Worm (Caenorhabditis elegans): ENCODE measurements around the gene Y73B6BL.23.

Gene Y73B6BL.23

ce11 chrIV:6419031-6419582 lies at the start of gene Y73B6BL.23, which contains the start of gene htp-2:
Gene Y73B6BL.23 (minus strand): TSS chrIV:6419081.
Gene htp-2 (plus strand): TSS chrIV:6419522.
- no peak for TF ChIP-seq nhr-237 (tag; optimal IDR thresholded peaks at IDR 0.05)
- no peak for TF ChIP-seq ztf-11 (tag; optimal IDR thresholded peaks at IDR 0.05)
- TF ChIP-seq mls-2 (tag; optimal IDR thresholded peaks at IDR 0.05) = no peak
- no peak for TF ChIP-seq M03D4.4 (tag; optimal IDR thresholded peaks at IDR 0.05)
- TF ChIP-seq bed-3 (GFP tag; optimal IDR thresholded peaks at IDR 0.05) = no peak
- no peak for TF ChIP-seq pha-4 (tag; optimal IDR thresholded peaks at IDR 0.05)
- no peak for TF ChIP-seq sem-2 (GFP tag; optimal IDR thresholded peaks at IDR 0.05)
- no peak for TF ChIP-seq zip-8 (tag; optimal IDR thresholded peaks at IDR 0.05)
- TF ChIP-seq flh-1 (GFP tag; optimal IDR thresholded peaks at IDR 0.05) = no peak
- no peak for TF ChIP-seq sptf-1 (tag; optimal IDR thresholded peaks at IDR 0.05)
- no peak for TF ChIP-seq nhr-2 (tag; optimal IDR thresholded peaks at IDR 0.05)

ce11 chrIV:6464005-6464404 lies 45.1 kb upstream of the Y73B6BL.23 start, which contains the start of gene acr-25:
Gene acr-25 (plus strand): TSS chrIV:6464305.
- TF ChIP-seq flh-1 (GFP tag; optimal IDR thresholded peaks at IDR 0.05) (no peak), mep-1 (tag; optimal IDR thresholded peaks at IDR 0.05) (no peak), mab-5 (tag; optimal IDR thresholded peaks at IDR 0.05) (no peak), sptf-1 (tag; optimal IDR thresholded peaks at IDR 0.05) (no peak), ztf-11 (tag; optimal IDR thresholded peaks at IDR 0.05) (no peak), ces-1 (GFP tag; optimal IDR thresholded peaks at IDR 0.05) (no peak), nhr-237 (tag; optimal IDR thresholded peaks at IDR 0.05) (no peak), nhr-28 (tag; optimal IDR thresholded peaks at IDR 0.05) (no peak), nhr-12 (tag; optimal IDR thresholded peaks at IDR 0.05) (no peak), ceh-83 (GFP tag; optimal IDR thresholded peaks at IDR 0.05) (no peak), mls-2 (tag; optimal IDR thresholded peaks at IDR 0.05) (no peak), elt-3 (tag; optimal IDR thresholded peaks at IDR 0.05) (no peak)

ce11 chrIV:6460596-6460995 lies 41.7 kb upstream of the Y73B6BL.23 start:
- TF ChIP-seq lin-32 (GFP tag; optimal IDR thresholded peaks at IDR 0.05) (no peak), elt-1 (tag; optimal IDR thresholded peaks at IDR 0.05; ENCODE audit: borderline replicate concordance, insufficient read depth) (no peak), bed-3 (GFP tag; optimal IDR thresholded peaks at IDR 0.05) (no peak), hlh-1 (tag; optimal IDR thresholded peaks at IDR 0.05) (no peak), flh-1 (GFP tag; optimal IDR thresholded peaks at IDR 0.05) (no peak), pha-4 (tag; optimal IDR thresholded peaks at IDR 0.05) (no peak)

- TF ChIP-seq snpc-4 (tag; optimal IDR thresholded peaks at IDR 0.05) (no peak), ces-1 (GFP tag; optimal IDR thresholded peaks at IDR 0.05) (no peak), hlh-1 (tag; optimal IDR thresholded peaks at IDR 0.05) (no peak), lin-32 (GFP tag; optimal IDR thresholded peaks at IDR 0.05) (no peak), mep-1 (tag; optimal IDR thresholded peaks at IDR 0.05) (no peak), nhr-76 (tag; optimal IDR thresholded peaks at IDR 0.05) (no peak), zip-8 (tag; optimal IDR thresholded peaks at IDR 0.05) (no peak), bed-3 (GFP tag; optimal IDR thresholded peaks at IDR 0.05) (no peak), nhr-2 (tag; optimal IDR thresholded peaks at IDR 0.05) (no peak), lin-13 (tag; optimal IDR thresholded peaks at IDR 0.05) (no peak), sptf-1 (tag; optimal IDR thresholded peaks at IDR 0.05) (no peak), elt-3 (tag; optimal IDR thresholded peaks at IDR 0.05) (no peak), elt-1 (tag; optimal IDR thresholded peaks at IDR 0.05; ENCODE audit: borderline replicate concordance, insufficient read depth) (no peak), ceh-83 (GFP tag; optimal IDR thresholded peaks at IDR 0.05) (no peak), unc-39 (tag; optimal IDR thresholded peaks at IDR 0.05) (no peak)
These were observed 38.6 kb upstream of the Y73B6BL.23 start, which contains the start of gene lgc-10 for ce11 chrIV:6457472-6457871. Gene lgc-10 (minus strand): TSS chrIV:6457572.

ce11 chrIV:6443018-6443417 lies 24.1 kb upstream of the Y73B6BL.23 start:
- TF ChIP-seq hlh-1 (tag; optimal IDR thresholded peaks at IDR 0.05) (no peak), flh-1 (GFP tag; optimal IDR thresholded peaks at IDR 0.05) (no peak), nhr-237 (tag; optimal IDR thresholded peaks at IDR 0.05) (no peak), lsy-2 (tag; optimal IDR thresholded peaks at IDR 0.05) (no peak), unc-62 (GFP tag; optimal IDR thresholded peaks at IDR 0.05) (no peak), zip-8 (tag; optimal IDR thresholded peaks at IDR 0.05) (no peak), ceh-83 (GFP tag; optimal IDR thresholded peaks at IDR 0.05) (no peak), elt-1 (tag; optimal IDR thresholded peaks at IDR 0.05; ENCODE audit: borderline replicate concordance, insufficient read depth) (no peak), tbx-8 (GFP tag; optimal IDR thresholded peaks at IDR 0.05) (no peak), unc-39 (tag; optimal IDR thresholded peaks at IDR 0.05) (no peak), nhr-2 (tag; optimal IDR thresholded peaks at IDR 0.05) (no peak), ceh-39 (tag; optimal IDR thresholded peaks at IDR 0.05) (no peak), bed-3 (GFP tag; optimal IDR thresholded peaks at IDR 0.05) (no peak)

Data from whole organism, mixed stage, embryonic.